Worm (Caenorhabditis elegans) whole organism, late embryonic: ENCODE results near the gene cpr-3.
"Not testable (repeated sequence)": the region's sequence is repeated elsewhere in the genome, so short reads cannot be mapped to it uniquely, and the experiment has no call there.

ENCODE experiments used
- C08G9.2 ChIP-seq: sonication (generic microtip); optimal IDR thresholded peaks from 2 replicates; lab custom pipeline; 2016; ENCODE audit warnings: mild to moderate bottlenecking, missing genetic modification characterization, moderate library complexity, missing compliant biosample characterization
- C38D4.7 ChIP-seq: fragments of 200-800 bp; sonication (Bioruptor generic); optimal IDR thresholded peaks from 2 replicates; lab custom pipeline; 2018; ENCODE audit warnings: mild to moderate bottlenecking, missing genetic modification characterization, moderate library complexity, missing compliant biosample characterization
- F13H6.1 ChIP-seq: sonication (generic microtip); optimal IDR thresholded peaks from 2 replicates; lab custom pipeline; 2016; ENCODE audit warnings: missing genetic modification characterization, missing compliant biosample characterization
- T23F11.4 ChIP-seq: fragments of 200-800 bp; sonication (Bioruptor generic); optimal IDR thresholded peaks from 2 replicates; lab custom pipeline; 2018; ENCODE audit warnings: mild to moderate bottlenecking, missing genetic modification characterization, missing compliant biosample characterization
- Y22D7AL.16 ChIP-seq: sonication (generic microtip); optimal IDR thresholded peaks from 2 replicates; lab custom pipeline; 2016; ENCODE audit warnings: missing genetic modification characterization, missing compliant biosample characterization
- ceh-14 ChIP-seq: sonication (generic microtip); optimal IDR thresholded peaks from 2 replicates; lab custom pipeline; 2016; ENCODE audit warnings: missing genotype, missing genetic modification characterization, missing compliant biosample characterization
- ceh-19 ChIP-seq: fragments of 200-800 bp; sonication (Bioruptor generic); optimal IDR thresholded peaks from 2 replicates; lab custom pipeline; 2018; ENCODE audit warnings: mild to moderate bottlenecking, missing genetic modification characterization, missing compliant biosample characterization
- ceh-22 ChIP-seq: sonication (generic microtip); optimal IDR thresholded peaks from 2 replicates; lab custom pipeline; 2017; ENCODE audit warnings: missing biosample characterization, missing genetic modification characterization
- ceh-24 ChIP-seq: sonication (generic microtip); optimal IDR thresholded peaks from 2 replicates; lab custom pipeline; 2016; ENCODE audit warnings: mild to moderate bottlenecking, missing genetic modification characterization, missing compliant biosample characterization
- ceh-31 ChIP-seq: sonication (generic microtip); optimal IDR thresholded peaks from 2 replicates; lab custom pipeline; 2016; ENCODE audit warnings: missing genetic modification characterization, missing compliant biosample characterization
- ceh-34 ChIP-seq: sonication (generic microtip); optimal IDR thresholded peaks from 2 replicates; lab custom pipeline; 2016; ENCODE audit warnings: mild to moderate bottlenecking, missing genetic modification characterization, missing compliant biosample characterization
- ceh-45 ChIP-seq: fragments of 200-800 bp; sonication (Bioruptor generic); IDR thresholded peaks from 2 replicates; pipeline ENCODE4 v1.3.6; 2022; ENCODE audit warnings: missing genetic modification reagents, missing genetic modification characterization, missing compliant biosample characterization
- ceh-48 ChIP-seq: sonication (generic microtip); optimal IDR thresholded peaks from 2 replicates; lab custom pipeline; 2016; ENCODE audit warnings: missing genetic modification characterization, inconsistent platforms, missing compliant biosample characterization
- ceh-6 ChIP-seq: fragments of 200-800 bp; sonication (Bioruptor generic); optimal IDR thresholded peaks from 2 replicates; lab custom pipeline; 2018; ENCODE audit warnings: mild to moderate bottlenecking, missing genetic modification characterization, missing compliant biosample characterization
- ets-4 ChIP-seq: sonication (generic microtip); optimal IDR thresholded peaks from 2 replicates; lab custom pipeline; 2016; ENCODE audit warnings: missing genetic modification characterization, missing compliant biosample characterization
- eyg-1 ChIP-seq: sonication (generic microtip); optimal IDR thresholded peaks from 2 replicates; lab custom pipeline; 2016; ENCODE audit warnings: missing genotype, missing genetic modification characterization, missing compliant biosample characterization
- hlh-13 ChIP-seq: fragments of 200-800 bp; sonication (Bioruptor generic); optimal IDR thresholded peaks from 2 replicates; lab custom pipeline; 2018; ENCODE audit warnings: mild to moderate bottlenecking, missing genetic modification characterization, missing compliant biosample characterization
- hlh-15 ChIP-seq: sonication (generic microtip); optimal IDR thresholded peaks from 2 replicates; lab custom pipeline; 2016; ENCODE audit warnings: missing genetic modification characterization, missing compliant biosample characterization
- hlh-6 ChIP-seq: sonication (generic microtip); optimal IDR thresholded peaks from 2 replicates; lab custom pipeline; 2016; ENCODE audit warnings: missing genotype, missing genetic modification characterization, missing compliant biosample characterization
- hlh-8 ChIP-seq: sonication (generic microtip); optimal IDR thresholded peaks from 2 replicates; lab custom pipeline; 2016; ENCODE audit warnings: missing genotype, missing genetic modification characterization, missing compliant biosample characterization
- lin-11 ChIP-seq: fragments of 200-800 bp; sonication (Bioruptor generic); optimal IDR thresholded peaks from 2 replicates; lab custom pipeline; 2018; ENCODE audit warnings: mild to moderate bottlenecking, missing genetic modification characterization, missing compliant biosample characterization
- npax-4 ChIP-seq: sonication (generic microtip); optimal IDR thresholded peaks from 2 replicates; lab custom pipeline; 2016; ENCODE audit warnings: missing genetic modification characterization, missing compliant biosample characterization
- odd-2 ChIP-seq: sonication (generic microtip); optimal IDR thresholded peaks from 2 replicates; lab custom pipeline; 2017; ENCODE audit warnings: antibody characterized with exemption, mild to moderate bottlenecking, missing genetic modification characterization, missing compliant biosample characterization
- pag-3 ChIP-seq: sonication (generic microtip); optimal IDR thresholded peaks from 2 replicates; lab custom pipeline; 2016; ENCODE audit warnings: missing compliant biosample characterization, missing genetic modification characterization, borderline replicate concordance
- pat-9 ChIP-seq: fragments of 200-800 bp; sonication (Bioruptor generic); optimal IDR thresholded peaks from 2 replicates; lab custom pipeline; 2018; ENCODE audit warnings: mild to moderate bottlenecking, missing genetic modification characterization, moderate library complexity, missing compliant biosample characterization
- pax-1 ChIP-seq: fragments of 150-350 bp; optimal IDR thresholded peaks from 2 replicates; lab custom pipeline; 2014; ENCODE audit warnings: missing biosample characterization, missing genetic modification characterization
- pha-4 ChIP-seq: fragments of 150-350 bp; optimal IDR thresholded peaks from 2 replicates; lab custom pipeline; 2018; ENCODE audit warnings: missing biosample characterization, missing genetic modification reagents, missing genetic modification characterization
- pqm-1 ChIP-seq: sonication (generic microtip); optimal IDR thresholded peaks from 2 replicates; lab custom pipeline; 2016; ENCODE audit warnings: missing genetic modification characterization, missing compliant biosample characterization
- pros-1 ChIP-seq: fragments of 150-350 bp; optimal IDR thresholded peaks from 2 replicates; lab custom pipeline; 2014; ENCODE audit warnings: missing biosample characterization, missing genetic modification reagents, missing genetic modification characterization
- sdc-2 ChIP-seq: sonication (generic microtip); optimal IDR thresholded peaks from 2 replicates; lab custom pipeline; 2016; ENCODE audit warnings: missing genotype, missing genetic modification characterization, missing compliant biosample characterization
- sox-2 ChIP-seq: fragments of 200-800 bp; sonication (Bioruptor generic); IDR thresholded peaks from 2 replicates; pipeline ENCODE4 v1.3.6; 2022; ENCODE audit warnings: missing genetic modification reagents, missing genetic modification characterization, missing compliant biosample characterization
- unc-3 ChIP-seq, 2 experiments: fragments of 200-800 bp in 1 of 2; sonication (Bioruptor generic) in 1 of 2; sonication (generic microtip) in 1 of 2; conservative IDR thresholded peaks in 1 of 2; optimal IDR thresholded peaks in 1 of 2; 2 replicates each; pipeline versions ENCODE4 v1.3.6 to Lab custom; 2016 to 2022; ENCODE audit warnings: missing compliant biosample characterization in 2 of 2, missing genetic modification characterization in 2 of 2, missing genetic modification reagents in 1 of 2
- unc-42 ChIP-seq: sonication (generic microtip); optimal IDR thresholded peaks from 2 replicates; lab custom pipeline; 2016; ENCODE audit warnings: missing genotype, missing genetic modification characterization, missing compliant biosample characterization
- unc-55 ChIP-seq: sonication (generic microtip); optimal IDR thresholded peaks from 2 replicates; lab custom pipeline; 2017; ENCODE audit warnings: missing biosample characterization, missing genetic modification reagents, missing genetic modification characterization

The cpr-3 gene

DNA sequence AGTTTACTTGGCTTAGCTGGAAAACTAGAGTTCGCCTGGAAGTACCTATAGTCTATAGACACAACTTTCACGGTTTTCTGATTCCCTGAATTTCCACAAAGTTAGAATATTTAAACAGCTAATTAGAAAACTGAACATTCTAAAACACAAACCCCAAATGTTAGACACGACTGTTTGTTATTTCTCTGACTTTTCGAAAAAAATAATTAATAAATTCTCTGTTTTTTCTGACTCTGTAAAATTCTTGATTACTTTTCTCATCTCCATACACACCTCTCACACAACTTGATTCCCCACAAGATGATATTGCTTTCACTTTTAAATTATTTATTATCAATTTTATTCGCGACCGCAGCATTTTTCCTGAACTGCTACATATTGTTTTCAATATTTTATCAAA is 45.0 kb downstream of the cpr-3 start, which contains the start of gene srbc-75:
TSS of gene srbc-75 (plus strand) at position 301 of the 400 bp plus-strand sequence.
- TF ChIP-seq hlh-15 (tag; lab: Kevin White, UChicago) = no peak
- no peak for TF ChIP-seq F13H6.1 (tag; lab: Kevin White, UChicago)
- no peak for TF ChIP-seq sox-2 (GFP tag; lab: Robert Waterston, UW)
- no peak for TF ChIP-seq unc-3 (GFP tag; conservative IDR thresholded peaks at IDR 0.05; lab: Robert Waterston, UW)
- TF ChIP-seq unc-3 (tag; optimal IDR thresholded peaks at IDR 0.05; lab: Kevin White, UChicago) = no peak
- no peak for TF ChIP-seq ets-4 (tag; lab: Kevin White, UChicago)
- TF ChIP-seq ceh-45 (GFP tag; lab: Robert Waterston, UW) = no peak
- no peak for TF ChIP-seq eyg-1 (tag; lab: Kevin White, UChicago)
- no peak for TF ChIP-seq hlh-6 (tag; lab: Kevin White, UChicago)
- no peak for TF ChIP-seq pat-9
- TF ChIP-seq sdc-2 (tag; lab: Kevin White, UChicago) = no peak
- TF ChIP-seq pqm-1 (tag; lab: Kevin White, UChicago) = no peak
- no peak for TF ChIP-seq ceh-34
- no peak for TF ChIP-seq pros-1 (tag; lab: Kevin White, UChicago)
- TF ChIP-seq odd-2 (tag; lab: Kevin White, UChicago) = no peak

DNA sequence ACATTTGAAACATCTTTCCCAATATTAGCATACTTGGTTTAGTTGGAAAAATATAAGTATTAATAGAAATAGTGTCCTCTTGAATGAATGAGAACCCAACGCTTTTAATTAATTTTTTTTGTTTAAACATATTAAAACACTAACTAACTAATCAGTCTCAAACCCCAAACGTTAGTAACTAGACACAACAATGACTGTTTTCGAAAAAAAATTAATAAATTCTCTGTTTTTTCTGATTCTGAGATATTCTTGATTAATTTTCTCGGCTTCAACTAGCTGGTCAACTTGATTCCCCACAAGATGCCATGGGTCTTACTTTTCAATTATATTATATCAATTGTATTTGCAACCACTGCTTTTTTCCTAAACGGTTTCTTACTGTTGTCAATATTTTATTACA is 46.4 kb downstream of the cpr-3 start, which contains the start of gene srbc-76:
TSS of gene srbc-76 (plus strand) at position 301 of the 400 bp plus-strand sequence.
- TF ChIP-seq hlh-8 (tag; lab: Kevin White, UChicago) = no peak
- no peak for TF ChIP-seq pha-4 (tag; lab: Kevin White, UChicago)
- TF ChIP-seq ceh-22 (tag; lab: Kevin White, UChicago) = no peak
- TF ChIP-seq npax-4 (tag; lab: Kevin White, UChicago) = no peak
- no peak for TF ChIP-seq ceh-14 (tag; lab: Kevin White, UChicago)
- TF ChIP-seq pax-1 (tag; lab: Kevin White, UChicago) = no peak
- no peak for TF ChIP-seq ceh-48 (tag; lab: Kevin White, UChicago)
- no peak for TF ChIP-seq unc-55 (GFP tag; lab: Kevin White, UChicago)
- TF ChIP-seq T23F11.4 (GFP tag; lab: Kevin White, UChicago) = no peak
- no peak for TF ChIP-seq ceh-6 (GFP tag; lab: Kevin White, UChicago)
- no peak for TF ChIP-seq ceh-24 (tag; lab: Kevin White, UChicago)
- TF ChIP-seq hlh-13 (GFP tag; lab: Kevin White, UChicago) = no peak
- no peak for TF ChIP-seq ceh-19
- no peak for TF ChIP-seq unc-42
- TF ChIP-seq eyg-1 (tag; lab: Kevin White, UChicago) = no peak
- no peak for TF ChIP-seq C38D4.7
- TF ChIP-seq lin-11 (tag; lab: Kevin White, UChicago) = no peak
- TF ChIP-seq C08G9.2 (tag; lab: Kevin White, UChicago) = no peak
- no peak for TF ChIP-seq ceh-31 (tag; lab: Kevin White, UChicago)

DNA sequence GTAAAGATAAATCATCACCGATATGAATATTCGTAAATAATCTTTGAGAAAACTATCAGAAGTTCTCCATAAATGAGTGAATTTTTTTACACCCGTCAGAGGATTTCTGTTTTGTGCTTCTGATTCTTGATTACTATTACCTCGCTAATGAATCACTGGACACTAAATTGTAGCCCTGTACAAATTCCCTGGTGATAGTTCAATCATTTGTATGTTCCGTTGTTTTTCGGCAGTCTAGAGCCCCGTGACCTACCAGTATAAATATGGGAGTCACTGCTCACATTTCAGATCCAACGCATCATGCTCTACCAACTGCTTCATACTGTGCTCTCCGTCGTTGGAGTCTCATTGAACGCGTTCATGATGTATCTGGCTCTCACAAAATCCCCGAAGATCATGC is 48.2 kb downstream of the cpr-3 start, which contains the start of gene srd-28:
TSS of gene srd-28 (plus strand) at position 301 of the 400 bp plus-strand sequence.
- not testable (repeated sequence) for TF ChIP-seq ceh-45 (GFP tag; lab: Robert Waterston, UW); pag-3 (tag; lab: Kevin White, UChicago); Y22D7AL.16 (tag; lab: Kevin White, UChicago)
